Worm (Caenorhabditis elegans): ENCODE results near the gene mam-5.

mam-5 gene

ce11 chrV:9974264-9974663 lies 21.8 kb downstream of the mam-5 start:
- TF ChIP-seq ces-1 (GFP tag; optimal IDR thresholded peaks at IDR 0.05): peak; percentile 40
- no peak for TF ChIP-seq lsy-2 (tag; optimal IDR thresholded peaks at IDR 0.05)

- TF ChIP-seq flh-1 (GFP tag; optimal IDR thresholded peaks at IDR 0.05) (no peak), blmp-1 (tag; optimal IDR thresholded peaks at IDR 0.05) (no peak), nhr-237 (tag; optimal IDR thresholded peaks at IDR 0.05) (no peak), M03D4.4 (tag; optimal IDR thresholded peaks at IDR 0.05) (no peak), hlh-1 (tag; optimal IDR thresholded peaks at IDR 0.05) (no peak), mep-1 (tag; optimal IDR thresholded peaks at IDR 0.05) (no peak), nhr-12 (tag; optimal IDR thresholded peaks at IDR 0.05) (no peak), cnd-1 (tag; optimal IDR thresholded peaks at IDR 0.05) (no peak), tbx-8 (GFP tag; optimal IDR thresholded peaks at IDR 0.05) (no peak), nhr-28 (tag; optimal IDR thresholded peaks at IDR 0.05) (no peak), elt-3 (tag; optimal IDR thresholded peaks at IDR 0.05) (no peak), ceh-39 (tag; optimal IDR thresholded peaks at IDR 0.05) (no peak), unc-39 (tag; optimal IDR thresholded peaks at IDR 0.05) (no peak), unc-120 (tag; optimal IDR thresholded peaks at IDR 0.05; ENCODE audit: poor library complexity, severe bottlenecking) (no peak), lsy-2 (tag; optimal IDR thresholded peaks at IDR 0.05) (no peak), zip-8 (tag; optimal IDR thresholded peaks at IDR 0.05) (no peak)
These were observed 23.6 kb downstream of the mam-5 start, which contains the start of gene unc-41 for ce11 chrV:9976138-9976537. unc-41 (minus strand) TSS chrV:9976238.

ce11 chrV:9977211-9977610 lies 24.7 kb downstream of the mam-5 start:
- no peak for TF ChIP-seq nhr-2 (tag; optimal IDR thresholded peaks at IDR 0.05)
- peak; percentile 89 for TF ChIP-seq ces-1 (GFP tag; optimal IDR thresholded peaks at IDR 0.05)

- TF ChIP-seq nhr-28 (tag; optimal IDR thresholded peaks at IDR 0.05) (no peak), snpc-4 (tag; optimal IDR thresholded peaks at IDR 0.05) (no peak), ztf-11 (tag; optimal IDR thresholded peaks at IDR 0.05) (no peak), ceh-83 (GFP tag; optimal IDR thresholded peaks at IDR 0.05) (no peak), ces-1 (GFP tag; optimal IDR thresholded peaks at IDR 0.05) (peak; percentile 46), lsy-2 (tag; optimal IDR thresholded peaks at IDR 0.05) (no peak), cnd-1 (tag; optimal IDR thresholded peaks at IDR 0.05) (no peak)
These were observed 25.9 kb downstream of the mam-5 start for ce11 chrV:9978425-9978824.

ce11 chrV:9980731-9981483 lies 28.4 kb downstream of the mam-5 start, which contains the start of the genes ruvb-1 and tofu-1:
ruvb-1 (minus strand) TSS chrV:9980802.
tofu-1 (plus strand) TSS chrV:9981147.
- peak; percentile 28 for TF ChIP-seq unc-120 (tag; optimal IDR thresholded peaks at IDR 0.05; ENCODE audit: poor library complexity, severe bottlenecking)
- peak; percentile 28 for TF ChIP-seq ces-1 (GFP tag; optimal IDR thresholded peaks at IDR 0.05)
- peak; percentile 50 for TF ChIP-seq sptf-1 (tag; optimal IDR thresholded peaks at IDR 0.05)
- TF ChIP-seq mep-1 (tag; optimal IDR thresholded peaks at IDR 0.05): peak; percentile 34
- TF ChIP-seq ham-2 (GFP tag; optimal IDR thresholded peaks at IDR 0.05): peak; percentile 19
- peak; percentile 27 for TF ChIP-seq lsy-2 (tag; optimal IDR thresholded peaks at IDR 0.05)
- TF ChIP-seq lin-13 (tag; optimal IDR thresholded peaks at IDR 0.05): peak; percentile 24
- TF ChIP-seq cnd-1 (tag; optimal IDR thresholded peaks at IDR 0.05): peak; percentile 12

ce11 chrV:9982568-9982967 lies 30.1 kb downstream of the mam-5 start, which contains the start of gene C27H6.9:
C27H6.9 (plus strand) TSS chrV:9982868.
- TF ChIP-seq unc-120 (tag; optimal IDR thresholded peaks at IDR 0.05; ENCODE audit: poor library complexity, severe bottlenecking) (no peak), lsy-2 (tag; optimal IDR thresholded peaks at IDR 0.05) (no peak), nhr-237 (tag; optimal IDR thresholded peaks at IDR 0.05) (no peak), elt-3 (tag; optimal IDR thresholded peaks at IDR 0.05) (no peak), sptf-1 (tag; optimal IDR thresholded peaks at IDR 0.05) (no peak)

ce11 chrV:9983529-9983928 lies 31.0 kb downstream of the mam-5 start:
- TF ChIP-seq elt-3 (tag; optimal IDR thresholded peaks at IDR 0.05) (no peak), hlh-1 (tag; optimal IDR thresholded peaks at IDR 0.05) (no peak), nhr-2 (tag; optimal IDR thresholded peaks at IDR 0.05) (no peak), cnd-1 (tag; optimal IDR thresholded peaks at IDR 0.05) (no peak), pha-4 (tag; optimal IDR thresholded peaks at IDR 0.05) (no peak), ceh-43 (GFP tag; optimal IDR thresholded peaks at IDR 0.05) (no peak), elt-1 (tag; optimal IDR thresholded peaks at IDR 0.05; ENCODE audit: borderline replicate concordance, insufficient read depth) (no peak), ceh-39 (tag; optimal IDR thresholded peaks at IDR 0.05) (no peak), mls-2 (tag; optimal IDR thresholded peaks at IDR 0.05) (no peak), unc-62 (GFP tag; optimal IDR thresholded peaks at IDR 0.05) (no peak), zip-8 (tag; optimal IDR thresholded peaks at IDR 0.05) (no peak), mab-5 (tag; optimal IDR thresholded peaks at IDR 0.05) (no peak), ces-1 (GFP tag; optimal IDR thresholded peaks at IDR 0.05) (no peak), unc-39 (tag; optimal IDR thresholded peaks at IDR 0.05) (no peak)
